Fruit fly (Drosophila melanogaster): ENCODE results near the gene Acsx2.

- TF ChIP-seq CTCF (optimal IDR thresholded peaks at IDR 0.05) (no peak), CG8478 (optimal IDR thresholded peaks at IDR 0.05) (no peak)
These were observed 29.3 kb downstream of the Acsx2 start for dm6 chr3R:19807745-19808429.
